Worm (Caenorhabditis elegans) whole organism, L2 larva: ENCODE data around the gene eri-9.

Source experiments
- ZK546.5 ChIP-seq: sonication (generic microtip); optimal IDR thresholded peaks from 2 replicates; lab custom pipeline; 2017; ENCODE audit warnings: missing biosample characterization, missing genetic modification characterization
- blmp-1 ChIP-seq: sonication (generic microtip); optimal IDR thresholded peaks from 2 replicates; lab custom pipeline; 2017; ENCODE audit warnings: missing genetic modification characterization, mild to moderate bottlenecking, missing compliant biosample characterization, antibody characterized with exemption, moderate library complexity; ENCODE audit not compliant: insufficient read depth
- fos-1 ChIP-seq: fragments of 150-350 bp; optimal IDR thresholded peaks from 2 replicates; lab custom pipeline; 2014; ENCODE audit warnings: missing biosample characterization, missing genetic modification characterization
- lin-39 ChIP-seq: fragments of 150-350 bp; optimal IDR thresholded peaks from 2 replicates; lab custom pipeline; 2014; ENCODE audit warnings: missing biosample characterization, missing genetic modification reagents, missing genetic modification characterization
- nhr-237 ChIP-seq: fragments of 150-350 bp; optimal IDR thresholded peaks from 2 replicates; lab custom pipeline; 2014; ENCODE audit warnings: missing biosample characterization, missing genetic modification characterization
- skn-1 ChIP-seq: sonication (generic microtip); optimal IDR thresholded peaks from 2 replicates; lab custom pipeline; 2017; ENCODE audit warnings: missing biosample characterization, missing genetic modification characterization
- snpc-4 ChIP-seq: fragments of 150-350 bp; optimal IDR thresholded peaks from 2 replicates; lab custom pipeline; 2014; ENCODE audit warnings: missing biosample characterization, missing genetic modification characterization
- unc-62 ChIP-seq: fragments of 150-350 bp; optimal IDR thresholded peaks from 2 replicates; lab custom pipeline; 2014; ENCODE audit warnings: missing biosample characterization, missing genetic modification reagents, missing genetic modification characterization
- ztf-1 ChIP-seq: fragments of 200-800 bp; sonication (Bioruptor generic); conservative IDR thresholded peaks from 2 replicates; pipeline ENCODE4 v1.3.6; 2022; ENCODE audit warnings: missing genetic modification characterization, missing compliant biosample characterization

DNA sequence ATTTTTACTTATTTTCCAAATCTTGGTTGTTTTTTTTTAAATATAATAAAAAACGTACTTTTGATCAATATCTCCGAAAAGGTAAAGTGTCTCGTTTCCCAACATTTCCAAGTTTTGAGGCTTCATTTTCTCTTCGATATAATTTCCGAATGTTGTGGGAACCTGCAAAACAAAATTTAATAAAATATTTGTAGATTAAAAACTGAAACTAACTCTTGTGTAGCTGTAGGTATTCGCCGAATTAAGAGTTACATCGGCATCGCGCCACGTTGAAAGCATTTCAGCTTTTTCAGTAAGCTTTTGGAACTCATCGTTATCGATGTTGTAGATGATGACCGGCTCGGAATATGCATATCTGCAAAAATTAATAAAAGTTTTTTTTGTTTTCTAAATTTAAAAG is 30.1 kb downstream of the eri-9 start, which contains the start of gene vps-22:
- no peak for TF ChIP-seq ztf-1 (GFP tag; lab: Robert Waterston, UW)
- no peak for TF ChIP-seq snpc-4
- no peak for TF ChIP-seq lin-39 (tag; lab: Kevin White, UChicago)
- no peak for TF ChIP-seq fos-1 (tag; lab: Kevin White, UChicago)
- TF ChIP-seq nhr-237 (tag; lab: Kevin White, UChicago), result no peak
- no peak for TF ChIP-seq ZK546.5 (tag; lab: Kevin White, UChicago)
- no peak for TF ChIP-seq skn-1 (tag; lab: Kevin White, UChicago)
- TF ChIP-seq blmp-1, result no peak
- no peak for TF ChIP-seq unc-62 (GFP tag; lab: Kevin White, UChicago)
